Worm (Caenorhabditis elegans): ENCODE results near the gene gck-1.

- TF ChIP-seq nhr-25 (tag; optimal IDR thresholded peaks at IDR 0.05) (no peak), elt-2 (tag; optimal IDR thresholded peaks at IDR 0.05) (no peak), unc-62 (GFP tag; optimal IDR thresholded peaks at IDR 0.05) (no peak)
Observed at ce11 chrV:8942437-8942978, 5.1 kb upstream of the gck-1 start.
